Fruit fly (Drosophila melanogaster): Measurements from ENCODE around the gene pira.
A peak's percentile ranks its signal among the peaks of the same experiment; 100 is the strongest.

Gene pira

dm6 chrX:12763467-12763866 lies at the start of gene pira:
pira (minus strand) TSS chrX:12763611.
- no peak for TF ChIP-seq noc (tag; optimal IDR thresholded peaks at IDR 0.05)

- TF ChIP-seq noc (tag; optimal IDR thresholded peaks at IDR 0.05): no peak
These were observed 37.9 kb upstream of the pira start, which contains the start of gene Nep6 for dm6 chrX:12801357-12801756. Nep6 (plus strand) TSS chrX:12801661.

dm6 chrX:12784690-12785441 lies 21.5 kb upstream of the pira start, which contains the start of gene CG32647:
CG32647 (minus strand) TSS chrX:12784958.
- no peak for TF ChIP-seq noc (tag; optimal IDR thresholded peaks at IDR 0.05)

dm6 chrX:12777763-12778408 lies 14.5 kb upstream of the pira start:
- TF ChIP-seq noc (tag; optimal IDR thresholded peaks at IDR 0.05): no peak

dm6 chrX:12777195-12777594 lies 13.8 kb upstream of the pira start:
- peak; percentile 81 for TF ChIP-seq noc (tag; optimal IDR thresholded peaks at IDR 0.05)

dm6 chrX:12766286-12766685 lies 2.9 kb upstream of the pira start:
- TF ChIP-seq noc (tag; optimal IDR thresholded peaks at IDR 0.05): no peak

- no peak for TF ChIP-seq noc (tag; optimal IDR thresholded peaks at IDR 0.05)
These were observed 2.3 kb upstream of the pira start for dm6 chrX:12765736-12766135.

- no peak for TF ChIP-seq noc (tag; optimal IDR thresholded peaks at IDR 0.05)
These were observed 1.7 kb upstream of the pira start, which contains the start of gene Agpat1 for dm6 chrX:12765076-12765475. Agpat1 (plus strand) TSS chrX:12765266.

- no peak for TF ChIP-seq noc (tag; optimal IDR thresholded peaks at IDR 0.05)
These were observed 1.2 kb upstream of the pira start for dm6 chrX:12764640-12765039.

dm6 chrX:12760466-12761133 lies 2.8 kb downstream of the pira start, which contains the start of gene Paics:
Paics (minus strand) TSS chrX:12760617.
- TF ChIP-seq noc (tag; optimal IDR thresholded peaks at IDR 0.05): peak; percentile 48

- no peak for TF ChIP-seq noc (tag; optimal IDR thresholded peaks at IDR 0.05)
These were observed 4.2 kb downstream of the pira start for dm6 chrX:12759162-12759561.

dm6 chrX:12757075-12757474 lies 6.3 kb downstream of the pira start:
- TF ChIP-seq noc (tag; optimal IDR thresholded peaks at IDR 0.05): no peak

dm6 chrX:12756374-12756721 lies 7.1 kb downstream of the pira start:
- TF ChIP-seq noc (tag; optimal IDR thresholded peaks at IDR 0.05): no peak

dm6 chrX:12755600-12756373 lies 7.6 kb downstream of the pira start:
- TF ChIP-seq noc (tag; optimal IDR thresholded peaks at IDR 0.05): no peak

dm6 chrX:12755017-12755563 lies 8.3 kb downstream of the pira start:
- TF ChIP-seq noc (tag; optimal IDR thresholded peaks at IDR 0.05): peak; percentile 95

dm6 chrX:12754348-12754733 lies 9.1 kb downstream of the pira start:
- peak; percentile 97 for TF ChIP-seq noc (tag; optimal IDR thresholded peaks at IDR 0.05)

Measured in whole organism, larva.